Fruit fly (Drosophila melanogaster): ENCODE data around the gene CG32815.

The CG32815 gene

dm6 chrX:946162-946561 lies 13.9 kb downstream of the CG32815 start:
- no peak for TF ChIP-seq Mrtf (GFP tag; IDR thresholded peaks at IDR 0.05)
- 0 out of 3 replicates have a peak, but pooled peaks have one; percentile 41 for TF ChIP-seq vnd (GFP tag; IDR thresholded peaks at IDR 0.05; ENCODE audit: partially characterized antibody)
- no peak for TF ChIP-seq CG8388 (GFP tag; optimal IDR thresholded peaks at IDR 0.05)
- TF ChIP-seq Hr78 (GFP tag; optimal IDR thresholded peaks at IDR 0.05), result peak in 1 of 2 experiments; percentile 57
- TF ChIP-seq esg (GFP tag; conservative IDR thresholded peaks at IDR 0.05), result no peak
- TF ChIP-seq ERR (GFP tag; optimal IDR thresholded peaks at IDR 0.05), result peak; percentile 68
- TF ChIP-seq pb (GFP tag; optimal IDR thresholded peaks at IDR 0.05), result no peak
- TF ChIP-seq usp (GFP tag; optimal IDR thresholded peaks at IDR 0.05), result no peak
- no peak for TF ChIP-seq inv (GFP tag; IDR thresholded peaks at IDR 0.05; ENCODE audit: partially characterized antibody)
- TF ChIP-seq CG17186 (GFP tag; optimal IDR thresholded peaks at IDR 0.05), result no peak
- TF ChIP-seq CG1603 (tag; optimal IDR thresholded peaks at IDR 0.05), result no peak
- TF ChIP-seq CG6689 (GFP tag; IDR thresholded peaks at IDR 0.05), result no peak
- no peak for TF ChIP-seq klu (GFP tag; IDR thresholded peaks at IDR 0.05)
- TF ChIP-seq abd-A (tag; optimal IDR thresholded peaks at IDR 0.05), result peak; percentile 15
- peak; percentile 48 for TF ChIP-seq CG18599 (GFP tag; optimal IDR thresholded peaks at IDR 0.05)
- peak; percentile 64 for TF ChIP-seq mirr (GFP tag; optimal IDR thresholded peaks at IDR 0.05)
- peak; percentile 74 for TF ChIP-seq exex (tag; optimal IDR thresholded peaks at IDR 0.05)
- TF ChIP-seq GATAe (GFP tag; conservative IDR thresholded peaks at IDR 0.05), result peak; percentile 87
- TF ChIP-seq run (tag; optimal IDR thresholded peaks at IDR 0.05), result peak; percentile 12
- no peak for TF ChIP-seq ewg (GFP tag; optimal IDR thresholded peaks at IDR 0.05)
- TF ChIP-seq tap (tag; optimal IDR thresholded peaks at IDR 0.05), result no peak
- no peak for TF ChIP-seq CG1233 (GFP tag; optimal IDR thresholded peaks at IDR 0.05)
- TF ChIP-seq Adf1 (GFP tag; IDR thresholded peaks at IDR 0.05), result peak; percentile 31; the same call in 1 of the 2 replicates
- TF ChIP-seq CG10959 (GFP tag; IDR thresholded peaks at IDR 0.05), result no peak
- no peak for TF ChIP-seq unc-4 (GFP tag; IDR thresholded peaks at IDR 0.05; ENCODE audit: partially characterized antibody)
- peak; percentile 48 for TF ChIP-seq cwo (GFP tag; optimal IDR thresholded peaks at IDR 0.05)
- no peak for TF ChIP-seq dimm (GFP tag; IDR thresholded peaks at IDR 0.05)
- no peak for TF ChIP-seq CoRest (tag; optimal IDR thresholded peaks at IDR 0.05)
- peak; percentile 96 for TF ChIP-seq sug (tag; optimal IDR thresholded peaks at IDR 0.05)
- 0 out of 3 replicates have a peak, but pooled peaks have one; percentile 19 for TF ChIP-seq z (GFP tag; IDR thresholded peaks at IDR 0.05)
- TF ChIP-seq Nf-YC (tag; optimal IDR thresholded peaks at IDR 0.05), result no peak
- peak; percentile 9 for TF ChIP-seq Deaf1 (tag; optimal IDR thresholded peaks at IDR 0.05)
- TF ChIP-seq CG7987 (GFP tag; optimal IDR thresholded peaks at IDR 0.05), result peak; percentile 82
- TF ChIP-seq CG10543 (GFP tag; optimal IDR thresholded peaks at IDR 0.05), result peak; percentile 36
- no peak for TF ChIP-seq Max (GFP tag; optimal IDR thresholded peaks at IDR 0.05)
- peak; percentile 84 for TF ChIP-seq sd (tag; optimal IDR thresholded peaks at IDR 0.05)
- TF ChIP-seq CG14441 (GFP tag; IDR thresholded peaks at IDR 0.05), result no peak
- 0 out of 4 replicates have a peak, but pooled peaks have one; percentile 45 for TF ChIP-seq chinmo (GFP tag; IDR thresholded peaks at IDR 0.05; ENCODE audit: partially characterized antibody)
- no peak for TF ChIP-seq CG16815 (GFP tag; optimal IDR thresholded peaks at IDR 0.05)
- TF ChIP-seq CG5953 (GFP tag; IDR thresholded peaks at IDR 0.05), result no peak
- TF ChIP-seq grn (GFP tag; optimal IDR thresholded peaks at IDR 0.05), result peak; percentile 98
- TF ChIP-seq sr (GFP tag; IDR thresholded peaks at IDR 0.05), result no peak
- TF ChIP-seq CG34376 (GFP tag; optimal IDR thresholded peaks at IDR 0.05), result peak; percentile 51
- TF ChIP-seq zfh2 (GFP tag; optimal IDR thresholded peaks at IDR 0.05), result no peak
- no peak for TF ChIP-seq CG1647 (GFP tag; optimal IDR thresholded peaks at IDR 0.05)
- no peak for TF ChIP-seq vvl (GFP tag; IDR thresholded peaks at IDR 0.05)
- TF ChIP-seq CG3065 (GFP tag; optimal IDR thresholded peaks at IDR 0.05), result no peak
- TF ChIP-seq CG6683 (GFP tag; optimal IDR thresholded peaks at IDR 0.05), result no peak
- TF ChIP-seq Med (GFP tag), result no peak
- no peak for TF ChIP-seq CG7357 (GFP tag; IDR thresholded peaks at IDR 0.05)
